Fruit fly (Drosophila melanogaster) whole organism, embryonic: Measurements from ENCODE around the gene Cog2.

Source experiments
- Adf1 ChIP-seq: fragments of 200-800 bp; sonication (Bioruptor generic); IDR thresholded peaks from 2 replicates; pipeline ENCODE4 v1.3.6; 2022; ENCODE audit warnings: missing biosample characterization, missing genetic modification characterization
- Aef1 ChIP-seq: fragments of 200-800 bp; sonication (Bioruptor generic); IDR thresholded peaks from 3 replicates; pipeline ENCODE4 v1.3.6; 2022; ENCODE audit warnings: missing biosample characterization, missing genetic modification characterization
- BEAF-32 ChIP-seq: fragments of 200-800 bp; sonication (Bioruptor generic); optimal IDR thresholded peaks from 3 replicates; lab custom pipeline; 2017; ENCODE audit warnings: missing biosample characterization, missing genetic modification characterization, mild to moderate bottlenecking, moderate library complexity, missing genetic modification reagents
- BtbVII ChIP-seq: fragments of 200-800 bp; sonication (Bioruptor generic); optimal IDR thresholded peaks from 3 replicates; lab custom pipeline; 2017; ENCODE audit warnings: missing biosample characterization, mild to moderate bottlenecking, missing genetic modification characterization
- CG10209 ChIP-seq: fragments of 200-800 bp; sonication (Bioruptor generic); optimal IDR thresholded peaks from 3 replicates; lab custom pipeline; 2017; ENCODE audit warnings: missing biosample characterization, mild to moderate bottlenecking, missing genetic modification characterization, missing genetic modification reagents
- CG10267 ChIP-seq: fragments of 200-800 bp; sonication (Bioruptor generic); optimal IDR thresholded peaks from 2 replicates; lab custom pipeline; 2018; ENCODE audit warnings: missing biosample characterization, mild to moderate bottlenecking, missing genetic modification characterization, moderate library complexity
- CG10431 ChIP-seq: fragments of 200-800 bp; sonication (Bioruptor generic); optimal IDR thresholded peaks from 3 replicates; lab custom pipeline; 2018; ENCODE audit warnings: missing biosample characterization, mild to moderate bottlenecking, missing genetic modification characterization
- CG10565 ChIP-seq: fragments of 200-800 bp; sonication (Bioruptor generic); optimal IDR thresholded peaks from 3 replicates; lab custom pipeline; 2016; ENCODE audit warnings: missing biosample characterization, mild to moderate bottlenecking, missing genetic modification characterization
- CG10959 ChIP-seq: fragments of 200-800 bp; sonication (Bioruptor generic); IDR thresholded peaks from 2 replicates; pipeline ENCODE4 v1.3.6; 2022; ENCODE audit warnings: missing biosample characterization, missing genetic modification characterization
- CG11456 ChIP-seq: fragments of 200-800 bp; sonication (Bioruptor generic); IDR thresholded peaks from 3 replicates; pipeline ENCODE4 v1.3.6; 2022; ENCODE audit warnings: missing biosample characterization, missing genetic modification characterization
- CG11695 ChIP-seq: fragments of 200-800 bp; sonication (Bioruptor generic); IDR thresholded peaks from 3 replicates; pipeline ENCODE4 v1.3.6; 2022; ENCODE audit warnings: missing biosample characterization, missing genetic modification characterization
- CG12071 ChIP-seq: fragments of 200-800 bp; sonication (Bioruptor generic); optimal IDR thresholded peaks from 3 replicates; lab custom pipeline; 2018; ENCODE audit warnings: missing biosample characterization, mild to moderate bottlenecking, missing genetic modification characterization
- CG12236 ChIP-seq: fragments of 200-800 bp; sonication (Bioruptor generic); optimal IDR thresholded peaks from 2 replicates; lab custom pipeline; 2016; ENCODE audit warnings: missing biosample characterization, missing genetic modification characterization
- CG12391 ChIP-seq: fragments of 200-800 bp; sonication (Bioruptor generic); optimal IDR thresholded peaks from 3 replicates; lab custom pipeline; 2018; ENCODE audit warnings: missing biosample characterization, mild to moderate bottlenecking, missing genetic modification characterization, moderate library complexity
- CG14667 ChIP-seq: fragments of 200-800 bp; sonication (Bioruptor generic); IDR thresholded peaks from 2 replicates; pipeline ENCODE4 v1.3.6; 2022; ENCODE audit warnings: missing biosample characterization, missing genetic modification characterization
- CG15479 ChIP-seq: fragments of 200-800 bp; sonication (Bioruptor generic); optimal IDR thresholded peaks from 3 replicates; lab custom pipeline; 2019; ENCODE audit warnings: missing biosample characterization, mild to moderate bottlenecking, missing genetic modification characterization, moderate library complexity
- CG3065 ChIP-seq: fragments of 200-800 bp; sonication (Bioruptor generic); optimal IDR thresholded peaks from 2 replicates; lab custom pipeline; 2016; ENCODE audit warnings: missing biosample characterization, missing genetic modification characterization
- CG34376 ChIP-seq: fragments of 200-800 bp; sonication (Bioruptor generic); optimal IDR thresholded peaks from 2 replicates; lab custom pipeline; 2018; ENCODE audit warnings: missing biosample characterization, mild to moderate bottlenecking, missing genetic modification characterization
- CG3726 ChIP-seq: fragments of 200-800 bp; sonication (Bioruptor generic); IDR thresholded peaks from 3 replicates; pipeline ENCODE4, ENCODE4 v1.3.6; 2022; ENCODE audit warnings: missing biosample characterization, missing genetic modification characterization
- CG42726 ChIP-seq: fragments of 200-800 bp; sonication (Bioruptor generic); IDR thresholded peaks from 2 replicates; pipeline ENCODE4 v1.3.6; 2022; ENCODE audit warnings: missing biosample characterization, missing genetic modification characterization; ENCODE audit not compliant: partially characterized antibody
- CG5245 ChIP-seq: fragments of 200-800 bp; sonication (Bioruptor generic); optimal IDR thresholded peaks from 3 replicates; lab custom pipeline; 2016; ENCODE audit warnings: missing biosample characterization, missing genetic modification characterization
- CG7271 ChIP-seq: fragments of 200-800 bp; sonication (Bioruptor generic); optimal IDR thresholded peaks from 2 replicates; lab custom pipeline; 2018; ENCODE audit warnings: missing biosample characterization, mild to moderate bottlenecking, missing genetic modification characterization, moderate library complexity
- CG8944 ChIP-seq: fragments of 200-800 bp; sonication (Bioruptor generic); optimal IDR thresholded peaks from 3 replicates; lab custom pipeline; 2016; ENCODE audit warnings: missing biosample characterization, missing genetic modification characterization
- CG9215 ChIP-seq: fragments of 200-800 bp; sonication (Bioruptor generic); IDR thresholded peaks from 2 replicates; pipeline ENCODE4 v1.3.6; 2022; ENCODE audit warnings: missing biosample characterization, missing genetic modification characterization
- Dll ChIP-seq: fragments of 200-800 bp; sonication (Bioruptor generic); IDR thresholded peaks from 4 replicates; pipeline ENCODE4 v1.3.6; 2022; ENCODE audit warnings: missing biosample characterization, missing genetic modification characterization; ENCODE audit not compliant: partially characterized antibody
- Doc3 ChIP-seq: fragments of 200-800 bp; sonication (Bioruptor generic); IDR thresholded peaks from 3 replicates; pipeline ENCODE4 v1.3.6; 2022; ENCODE audit warnings: missing biosample characterization, missing genetic modification characterization; ENCODE audit not compliant: partially characterized antibody
- E2f1 ChIP-seq: fragments of 200-800 bp; sonication (Bioruptor generic); IDR thresholded peaks from 2 replicates; pipeline ENCODE4 v1.3.6; 2022; ENCODE audit warnings: missing biosample characterization, missing genetic modification characterization
- Hey ChIP-seq: fragments of 200-800 bp; sonication (Bioruptor generic); optimal IDR thresholded peaks from 3 replicates; lab custom pipeline; 2018; ENCODE audit warnings: missing biosample characterization, mild to moderate bottlenecking, missing genetic modification characterization
- Jarid2 ChIP-seq: fragments of 200-800 bp; sonication (Bioruptor generic); optimal IDR thresholded peaks from 3 replicates; lab custom pipeline; 2017; ENCODE audit warnings: mild to moderate bottlenecking, missing biosample characterization, missing genetic modification reagents, missing genetic modification characterization
- Mes4 ChIP-seq: fragments of 200-800 bp; sonication (Bioruptor generic); optimal IDR thresholded peaks from 2 replicates; lab custom pipeline; 2016; ENCODE audit warnings: missing biosample characterization, missing genetic modification characterization
- NK7.1 ChIP-seq: fragments of 200-800 bp; sonication (Bioruptor generic); optimal IDR thresholded peaks from 3 replicates; lab custom pipeline; 2016; ENCODE audit warnings: missing biosample characterization, missing genetic modification characterization
- Scr ChIP-seq: fragments of 200-800 bp; sonication (Bioruptor generic); IDR thresholded peaks from 2 replicates; pipeline ENCODE4 v1.3.6; 2022; ENCODE audit warnings: missing biosample characterization, missing genetic modification characterization; ENCODE audit not compliant: partially characterized antibody
- Side ChIP-seq: fragments of 200-800 bp; sonication (Bioruptor generic); optimal IDR thresholded peaks from 2 replicates; lab custom pipeline; 2016; ENCODE audit warnings: missing biosample characterization, missing genetic modification characterization
- Tbp ChIP-seq: fragments of >200 bp; optimal IDR thresholded peaks from 2 replicates; lab custom pipeline; 2018; ENCODE audit warnings: missing biosample characterization, missing genetic modification characterization
- ase ChIP-seq: fragments of 200-800 bp; sonication (Bioruptor generic); IDR thresholded peaks from 3 replicates; pipeline ENCODE4 v1.3.6; 2022; ENCODE audit warnings: missing biosample characterization, missing genetic modification characterization
- ash1 ChIP-seq: fragments of 200-800 bp; sonication (Bioruptor generic); optimal IDR thresholded peaks from 2 replicates; lab custom pipeline; 2018; ENCODE audit warnings: missing biosample characterization, mild to moderate bottlenecking, missing genetic modification characterization
- bigmax ChIP-seq: fragments of 200-800 bp; sonication (Bioruptor generic); optimal IDR thresholded peaks from 2 replicates; lab custom pipeline; 2018; ENCODE audit warnings: missing biosample characterization, mild to moderate bottlenecking, missing genetic modification characterization
- ems ChIP-seq: fragments of 200-800 bp; sonication (Bioruptor generic); optimal IDR thresholded peaks from 3 replicates; lab custom pipeline; 2016; ENCODE audit warnings: missing biosample characterization, missing genetic modification characterization
- gem ChIP-seq: fragments of 200-800 bp; sonication (Bioruptor generic); optimal IDR thresholded peaks from 2 replicates; lab custom pipeline; 2019; ENCODE audit warnings: missing biosample characterization, mild to moderate bottlenecking, missing genetic modification characterization, moderate library complexity
- jing ChIP-seq: fragments of 200-800 bp; sonication (Bioruptor generic); optimal IDR thresholded peaks from 2 replicates; lab custom pipeline; 2018; ENCODE audit warnings: missing biosample characterization, mild to moderate bottlenecking, missing genetic modification characterization
- knrl ChIP-seq: fragments of 200-800 bp; sonication (Bioruptor generic); IDR thresholded peaks from 3 replicates; pipeline ENCODE4 v1.3.6; 2022; ENCODE audit warnings: missing biosample characterization, missing genetic modification characterization; ENCODE audit not compliant: partially characterized antibody
- maf-S ChIP-seq: fragments of 200-800 bp; sonication (Bioruptor generic); optimal IDR thresholded peaks from 2 replicates; lab custom pipeline; 2016; ENCODE audit warnings: missing biosample characterization, missing genetic modification characterization
- mam ChIP-seq: fragments of 200-800 bp; sonication (Bioruptor generic); optimal IDR thresholded peaks from 3 replicates; lab custom pipeline; 2016; ENCODE audit warnings: missing biosample characterization, missing genetic modification characterization
- nerfin-2 ChIP-seq: fragments of 200-800 bp; sonication (Bioruptor generic); IDR thresholded peaks from 2 replicates; pipeline ENCODE4 v1.3.6; 2022; ENCODE audit warnings: missing biosample characterization, missing genetic modification characterization; ENCODE audit not compliant: partially characterized antibody
- pb ChIP-seq: fragments of 200-800 bp; sonication (Bioruptor generic); optimal IDR thresholded peaks from 3 replicates; lab custom pipeline; 2016; ENCODE audit warnings: missing biosample characterization, missing genetic modification characterization
- rib ChIP-seq: fragments of 200-800 bp; sonication (Bioruptor generic); IDR thresholded peaks from 2 replicates; pipeline ENCODE4 v1.3.6; 2022; ENCODE audit warnings: missing biosample characterization, missing genetic modification characterization
- scrt ChIP-seq: fragments of 200-800 bp; sonication (Bioruptor generic); optimal IDR thresholded peaks from 2 replicates; lab custom pipeline; 2018; ENCODE audit warnings: missing biosample characterization, mild to moderate bottlenecking, missing genetic modification characterization, moderate library complexity
- sim ChIP-seq: fragments of 200-800 bp; sonication (Bioruptor generic); IDR thresholded peaks from 2 replicates; pipeline ENCODE4 v1.3.6; 2022; ENCODE audit warnings: missing biosample characterization, missing genetic modification characterization
- sima ChIP-seq: fragments of 200-800 bp; sonication (Bioruptor generic); optimal IDR thresholded peaks from 2 replicates; lab custom pipeline; 2016; ENCODE audit warnings: missing biosample characterization, missing genetic modification characterization
- sob ChIP-seq: fragments of 200-800 bp; sonication (Bioruptor generic); IDR thresholded peaks from 2 replicates; pipeline ENCODE4 v1.3.6; 2022; ENCODE audit warnings: missing biosample characterization, missing genetic modification characterization
- ttk ChIP-seq: fragments of 200-800 bp; sonication (Bioruptor generic); IDR thresholded peaks from 2 replicates; pipeline ENCODE4 v2.1.2; 2022; ENCODE audit warnings: missing biosample characterization, missing genetic modification characterization

Gene Cog2

DNA sequence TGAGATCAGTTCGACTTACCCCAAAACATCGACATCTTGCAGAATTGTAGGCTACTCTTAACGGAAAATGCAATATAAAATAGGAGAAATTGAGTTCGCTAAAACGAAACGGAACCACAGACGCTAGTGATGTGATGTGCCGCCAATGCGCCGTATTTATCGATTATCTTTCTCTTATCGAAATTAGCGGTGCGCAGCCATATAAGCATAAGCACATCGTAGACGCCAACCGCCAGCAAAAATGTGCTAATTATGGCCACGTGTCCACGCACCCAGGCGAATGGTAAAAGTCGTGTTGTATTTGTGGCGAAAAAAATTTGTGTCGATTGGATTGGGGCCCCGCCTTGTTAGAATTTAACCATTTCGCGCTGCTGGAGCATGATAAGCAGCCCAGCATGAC is 28.5 kb downstream of the Cog2 start, which contains the start of the genes Fkbp39 and Cyfip (continued):
- TF ChIP-seq CG12391, result peak; percentile 64
- TF ChIP-seq CG3065 (GFP tag; lab: Kevin White, UChicago), result no peak
- peak; percentile 69 for TF ChIP-seq mam (GFP tag; lab: Kevin White, UChicago)
- peak; percentile 83 for TF ChIP-seq Aef1
- TF ChIP-seq CG10959 (GFP tag; lab: Robert Waterston, UW), result no peak
- TF ChIP-seq sim (GFP tag; lab: Robert Waterston, UW), result no peak
- TF ChIP-seq Hey, result no peak
- TF ChIP-seq CG8944, result peak; percentile 38
- no peak for TF ChIP-seq CG10565 (GFP tag; lab: Kevin White, UChicago)
- TF ChIP-seq Dll, result peak; percentile 74
- TF ChIP-seq ttk, result no peak
- no peak; the same call in 1 of the 2 replicates for TF ChIP-seq E2f1 (GFP tag; lab: Robert Waterston, UW)
- TF ChIP-seq ems (GFP tag; lab: Kevin White, UChicago), result peak; percentile 53
- TF ChIP-seq nerfin-2 (GFP tag; lab: Robert Waterston, UW), result peak; percentile 39; the same call in 1 of the 2 replicates
- peak; percentile 68 for TF ChIP-seq Adf1 (GFP tag; lab: Robert Waterston, UW)
- TF ChIP-seq ash1, result no peak
- TF ChIP-seq BtbVII, result no peak
- peak; percentile 62; the same call in 1 of the 3 replicates for TF ChIP-seq CG11456 (GFP tag; lab: Robert Waterston, UW)
- TF ChIP-seq pb (GFP tag; lab: Kevin White, UChicago), result no peak
- peak; percentile 52 for TF ChIP-seq Mes4 (GFP tag; lab: Kevin White, UChicago)
- TF ChIP-seq CG10209, result no peak
- no peak for TF ChIP-seq jing (GFP tag; lab: Kevin White, UChicago)
- no peak for TF ChIP-seq CG15479 (GFP tag; lab: Kevin White, UChicago)
- no peak for TF ChIP-seq CG9215 (GFP tag; lab: Robert Waterston, UW)
- TF ChIP-seq CG34376 (GFP tag; lab: Kevin White, UChicago), result peak; percentile 15
- TF ChIP-seq sob (GFP tag; lab: Robert Waterston, UW), result peak; percentile 81
- 0 out of 3 replicates have a peak, but pooled peaks have one; percentile 27 for TF ChIP-seq ase (GFP tag; lab: Robert Waterston, UW)
- peak; percentile 26 for TF ChIP-seq bigmax (GFP tag; lab: Kevin White, UChicago)
- TF ChIP-seq CG42726 (GFP tag; lab: Robert Waterston, UW), result peak; percentile 80
- TF ChIP-seq BEAF-32 (GFP tag; lab: Kevin White, UChicago), result peak; percentile 82
- peak; percentile 68 for TF ChIP-seq knrl (GFP tag; lab: Robert Waterston, UW)
- peak; percentile 64 for TF ChIP-seq Doc3
- no peak for TF ChIP-seq CG12236 (GFP tag; lab: Kevin White, UChicago)
- no peak for TF ChIP-seq CG5245 (GFP tag; lab: Kevin White, UChicago)
- no peak for TF ChIP-seq scrt (GFP tag; lab: Kevin White, UChicago)
- TF ChIP-seq Tbp (GFP tag; lab: Kevin White, UChicago), result no peak
- peak; percentile 67 for TF ChIP-seq Side
- TF ChIP-seq sima (GFP tag; lab: Kevin White, UChicago), result no peak
- TF ChIP-seq CG7271, result no peak
- no peak for TF ChIP-seq NK7.1
- TF ChIP-seq rib (GFP tag; lab: Robert Waterston, UW), result peak; percentile 70; the same call in 1 of the 2 replicates
- TF ChIP-seq CG10431 (GFP tag; lab: Kevin White, UChicago), result no peak
- no peak for TF ChIP-seq Jarid2
- TF ChIP-seq maf-S (GFP tag; lab: Kevin White, UChicago), result peak; percentile 60
- no peak for TF ChIP-seq CG11695
- no peak for TF ChIP-seq gem (tag; lab: Kevin White, UChicago)
- TF ChIP-seq CG12071 (GFP tag; lab: Kevin White, UChicago), result no peak
- TF ChIP-seq CG10267 (tag; lab: Kevin White, UChicago), result peak; percentile 60
- no peak for TF ChIP-seq CG14667
- no peak for TF ChIP-seq CG3726 (GFP tag; lab: Robert Waterston, UW)
- peak; percentile 68 for TF ChIP-seq Scr (GFP tag; lab: Robert Waterston, UW)
